Worm (Caenorhabditis elegans): ENCODE data around the gene Y41G9A.10.

DNA sequence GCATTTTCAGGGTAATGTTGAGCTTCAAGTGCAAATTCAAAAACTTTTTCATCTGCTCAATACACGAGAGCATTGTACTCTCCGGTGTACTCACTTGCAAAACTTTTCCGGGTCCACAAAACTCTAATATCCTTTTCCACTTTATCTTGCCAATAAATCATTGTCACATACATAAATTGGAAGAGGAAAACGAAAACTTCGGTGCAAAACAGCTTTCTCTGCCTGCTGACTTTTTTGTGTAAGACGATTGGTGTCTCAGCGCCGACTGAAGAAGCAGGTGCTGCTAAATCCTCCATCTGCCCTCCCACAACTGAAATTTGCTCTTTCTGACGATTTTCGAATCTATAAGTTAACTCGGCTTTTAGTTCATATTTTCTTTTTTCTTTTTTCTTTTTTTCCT, 29.1 kb upstream of the Y41G9A.10 start:
- TF ChIP-seq dao-5 (tag; optimal IDR thresholded peaks at IDR 0.05) (no peak), W03F9.2 (tag; optimal IDR thresholded peaks at IDR 0.05) (no peak)

Data from whole organism, L4/young adult.